Worm (Caenorhabditis elegans) whole organism, late embryonic: ENCODE data around the gene Y70G10A.3.
A peak's percentile ranks its signal among the peaks of the same experiment; 100 is the strongest.

Experiments used
- C08G9.2 ChIP-seq: sonication (generic microtip); optimal IDR thresholded peaks from 2 replicates; lab custom pipeline; 2016; ENCODE audit warnings: mild to moderate bottlenecking, missing genetic modification characterization, moderate library complexity, missing compliant biosample characterization
- C38D4.7 ChIP-seq: fragments of 200-800 bp; sonication (Bioruptor generic); optimal IDR thresholded peaks from 2 replicates; lab custom pipeline; 2018; ENCODE audit warnings: mild to moderate bottlenecking, missing genetic modification characterization, moderate library complexity, missing compliant biosample characterization
- F13H6.1 ChIP-seq: sonication (generic microtip); optimal IDR thresholded peaks from 2 replicates; lab custom pipeline; 2016; ENCODE audit warnings: missing genetic modification characterization, missing compliant biosample characterization
- K02D7.2 ChIP-seq: sonication (generic microtip); optimal IDR thresholded peaks from 2 replicates; lab custom pipeline; 2017; ENCODE audit warnings: mild to moderate bottlenecking, missing genetic modification characterization, missing compliant biosample characterization
- K09A11.1 ChIP-seq: sonication (generic microtip); optimal IDR thresholded peaks from 2 replicates; lab custom pipeline; 2017; ENCODE audit warnings: antibody characterized with exemption, mild to moderate bottlenecking, missing genetic modification characterization, missing compliant biosample characterization; ENCODE audit not compliant: insufficient read depth
- T23F11.4 ChIP-seq: fragments of 200-800 bp; sonication (Bioruptor generic); optimal IDR thresholded peaks from 2 replicates; lab custom pipeline; 2018; ENCODE audit warnings: mild to moderate bottlenecking, missing genetic modification characterization, missing compliant biosample characterization
- Y22D7AL.16 ChIP-seq: sonication (generic microtip); optimal IDR thresholded peaks from 2 replicates; lab custom pipeline; 2016; ENCODE audit warnings: missing genetic modification characterization, missing compliant biosample characterization
- ahr-1 ChIP-seq: sonication (generic microtip); optimal IDR thresholded peaks from 2 replicates; lab custom pipeline; 2016; ENCODE audit warnings: missing genetic modification characterization, missing compliant biosample characterization
- ama-1 ChIP-seq: fragments of 150-350 bp; optimal IDR thresholded peaks from 2 replicates; lab custom pipeline; 2014
- ceh-14 ChIP-seq: sonication (generic microtip); optimal IDR thresholded peaks from 2 replicates; lab custom pipeline; 2016; ENCODE audit warnings: missing genotype, missing genetic modification characterization, missing compliant biosample characterization
- ceh-18 ChIP-seq: sonication (generic microtip); optimal IDR thresholded peaks from 2 replicates; lab custom pipeline; 2016; ENCODE audit warnings: missing genetic modification characterization, missing compliant biosample characterization
- ceh-19 ChIP-seq: fragments of 200-800 bp; sonication (Bioruptor generic); optimal IDR thresholded peaks from 2 replicates; lab custom pipeline; 2018; ENCODE audit warnings: mild to moderate bottlenecking, missing genetic modification characterization, missing compliant biosample characterization
- ceh-2 ChIP-seq: sonication (generic microtip); optimal IDR thresholded peaks from 2 replicates; lab custom pipeline; 2016; ENCODE audit warnings: missing genotype, missing genetic modification characterization, missing compliant biosample characterization
- ceh-22 ChIP-seq: sonication (generic microtip); optimal IDR thresholded peaks from 2 replicates; lab custom pipeline; 2017; ENCODE audit warnings: missing biosample characterization, missing genetic modification characterization
- ceh-24 ChIP-seq: sonication (generic microtip); optimal IDR thresholded peaks from 2 replicates; lab custom pipeline; 2016; ENCODE audit warnings: mild to moderate bottlenecking, missing genetic modification characterization, missing compliant biosample characterization
- ceh-30 ChIP-seq: fragments of 150-350 bp; optimal IDR thresholded peaks from 2 replicates; lab custom pipeline; 2014; ENCODE audit warnings: missing biosample characterization, missing genetic modification characterization
- ceh-45 ChIP-seq: fragments of 200-800 bp; sonication (Bioruptor generic); IDR thresholded peaks from 2 replicates; pipeline ENCODE4 v1.3.6; 2022; ENCODE audit warnings: missing genetic modification reagents, missing genetic modification characterization, missing compliant biosample characterization
- ceh-48 ChIP-seq: sonication (generic microtip); optimal IDR thresholded peaks from 2 replicates; lab custom pipeline; 2016; ENCODE audit warnings: missing genetic modification characterization, inconsistent platforms, missing compliant biosample characterization
- ceh-9 ChIP-seq: sonication (generic microtip); optimal IDR thresholded peaks from 2 replicates; lab custom pipeline; 2016; ENCODE audit warnings: mild to moderate bottlenecking, missing genetic modification characterization, inconsistent platforms, missing compliant biosample characterization
- dve-1 ChIP-seq: sonication (generic microtip); optimal IDR thresholded peaks from 2 replicates; lab custom pipeline; 2017; ENCODE audit warnings: antibody characterized with exemption, mild to moderate bottlenecking, missing genetic modification characterization, missing compliant biosample characterization
- elt-2 ChIP-seq: sonication (generic microtip); optimal IDR thresholded peaks from 2 replicates; lab custom pipeline; 2016; ENCODE audit warnings: missing genetic modification reagents, missing genetic modification characterization, missing compliant biosample characterization
- elt-4 ChIP-seq: sonication (generic microtip); optimal IDR thresholded peaks from 2 replicates; lab custom pipeline; 2016; ENCODE audit warnings: missing genetic modification characterization, missing compliant biosample characterization
- ets-4 ChIP-seq: sonication (generic microtip); optimal IDR thresholded peaks from 2 replicates; lab custom pipeline; 2016; ENCODE audit warnings: missing genetic modification characterization, missing compliant biosample characterization
- eyg-1 ChIP-seq: sonication (generic microtip); optimal IDR thresholded peaks from 2 replicates; lab custom pipeline; 2016; ENCODE audit warnings: missing genotype, missing genetic modification characterization, missing compliant biosample characterization
- fax-1 ChIP-seq: sonication (generic microtip); optimal IDR thresholded peaks from 2 replicates; lab custom pipeline; 2016; ENCODE audit warnings: missing genotype, missing genetic modification characterization, missing compliant biosample characterization
- fkh-10 ChIP-seq: fragments of 150-350 bp; optimal IDR thresholded peaks from 2 replicates; lab custom pipeline; 2014; ENCODE audit warnings: missing biosample characterization, missing genetic modification reagents, missing genetic modification characterization
- fkh-6 ChIP-seq: sonication (generic microtip); optimal IDR thresholded peaks from 2 replicates; lab custom pipeline; 2016; ENCODE audit warnings: missing genetic modification characterization, missing compliant biosample characterization
- hlh-15 ChIP-seq: sonication (generic microtip); optimal IDR thresholded peaks from 2 replicates; lab custom pipeline; 2016; ENCODE audit warnings: missing genetic modification characterization, missing compliant biosample characterization
- hlh-6 ChIP-seq: sonication (generic microtip); optimal IDR thresholded peaks from 2 replicates; lab custom pipeline; 2016; ENCODE audit warnings: missing genotype, missing genetic modification characterization, missing compliant biosample characterization
- hlh-8 ChIP-seq: sonication (generic microtip); optimal IDR thresholded peaks from 2 replicates; lab custom pipeline; 2016; ENCODE audit warnings: missing genotype, missing genetic modification characterization, missing compliant biosample characterization
- lim-6 ChIP-seq: sonication (generic microtip); optimal IDR thresholded peaks from 2 replicates; lab custom pipeline; 2016; ENCODE audit warnings: missing genetic modification characterization, missing compliant biosample characterization
- madf-2 ChIP-seq: sonication (generic microtip); optimal IDR thresholded peaks from 2 replicates; lab custom pipeline; 2017; ENCODE audit warnings: missing genetic modification characterization, missing compliant biosample characterization
- mec-3 ChIP-seq: sonication (generic microtip); optimal IDR thresholded peaks from 2 replicates; lab custom pipeline; 2016; ENCODE audit warnings: borderline replicate concordance, missing genetic modification characterization, missing compliant biosample characterization
- nhr-11 ChIP-seq: fragments of 150-350 bp; optimal IDR thresholded peaks from 2 replicates; lab custom pipeline; 2014; ENCODE audit warnings: missing biosample characterization, missing genetic modification characterization
- nhr-232 ChIP-seq: sonication (generic microtip); optimal IDR thresholded peaks from 2 replicates; lab custom pipeline; 2016; ENCODE audit warnings: missing genetic modification characterization, missing compliant biosample characterization
- npax-4 ChIP-seq: sonication (generic microtip); optimal IDR thresholded peaks from 2 replicates; lab custom pipeline; 2016; ENCODE audit warnings: missing genetic modification characterization, missing compliant biosample characterization
- odd-2 ChIP-seq: sonication (generic microtip); optimal IDR thresholded peaks from 2 replicates; lab custom pipeline; 2017; ENCODE audit warnings: antibody characterized with exemption, mild to moderate bottlenecking, missing genetic modification characterization, missing compliant biosample characterization
- pat-9 ChIP-seq: fragments of 200-800 bp; sonication (Bioruptor generic); optimal IDR thresholded peaks from 2 replicates; lab custom pipeline; 2018; ENCODE audit warnings: mild to moderate bottlenecking, missing genetic modification characterization, moderate library complexity, missing compliant biosample characterization
- pax-1 ChIP-seq: fragments of 150-350 bp; optimal IDR thresholded peaks from 2 replicates; lab custom pipeline; 2014; ENCODE audit warnings: missing biosample characterization, missing genetic modification characterization
- pha-2 ChIP-seq: sonication (generic microtip); optimal IDR thresholded peaks from 2 replicates; lab custom pipeline; 2017; ENCODE audit warnings: mild to moderate bottlenecking, missing genetic modification characterization, missing compliant biosample characterization
- pha-4 ChIP-seq: fragments of 150-350 bp; optimal IDR thresholded peaks from 2 replicates; lab custom pipeline; 2018; ENCODE audit warnings: missing biosample characterization, missing genetic modification reagents, missing genetic modification characterization
- pqm-1 ChIP-seq: sonication (generic microtip); optimal IDR thresholded peaks from 2 replicates; lab custom pipeline; 2016; ENCODE audit warnings: missing genetic modification characterization, missing compliant biosample characterization
- pros-1 ChIP-seq: fragments of 150-350 bp; optimal IDR thresholded peaks from 2 replicates; lab custom pipeline; 2014; ENCODE audit warnings: missing biosample characterization, missing genetic modification reagents, missing genetic modification characterization
- ref-2 ChIP-seq: sonication (generic microtip); optimal IDR thresholded peaks from 2 replicates; lab custom pipeline; 2016; ENCODE audit warnings: missing genetic modification characterization, missing compliant biosample characterization
- rnt-1 ChIP-seq: sonication (generic microtip); optimal IDR thresholded peaks from 2 replicates; lab custom pipeline; 2016; ENCODE audit warnings: missing genetic modification characterization, missing compliant biosample characterization
- sdc-2 ChIP-seq: sonication (generic microtip); optimal IDR thresholded peaks from 2 replicates; lab custom pipeline; 2016; ENCODE audit warnings: missing genotype, missing genetic modification characterization, missing compliant biosample characterization
- sox-2 ChIP-seq: fragments of 200-800 bp; sonication (Bioruptor generic); IDR thresholded peaks from 2 replicates; pipeline ENCODE4 v1.3.6; 2022; ENCODE audit warnings: missing genetic modification reagents, missing genetic modification characterization, missing compliant biosample characterization
- sox-4 ChIP-seq: sonication (generic microtip); optimal IDR thresholded peaks from 2 replicates; lab custom pipeline; 2017; ENCODE audit warnings: mild to moderate bottlenecking, missing genetic modification characterization, inconsistent platforms, missing compliant biosample characterization
- tbx-2 ChIP-seq: sonication (generic microtip); optimal IDR thresholded peaks from 2 replicates; lab custom pipeline; 2016; ENCODE audit warnings: missing genetic modification characterization, missing compliant biosample characterization
- unc-3 ChIP-seq, 2 experiments: fragments of 200-800 bp in 1 of 2; sonication (Bioruptor generic) in 1 of 2; sonication (generic microtip) in 1 of 2; conservative IDR thresholded peaks in 1 of 2; optimal IDR thresholded peaks in 1 of 2; 2 replicates each; pipeline versions ENCODE4 v1.3.6 to Lab custom; 2016 to 2022; ENCODE audit warnings: missing compliant biosample characterization in 2 of 2, missing genetic modification characterization in 2 of 2, missing genetic modification reagents in 1 of 2
- unc-42 ChIP-seq: sonication (generic microtip); optimal IDR thresholded peaks from 2 replicates; lab custom pipeline; 2016; ENCODE audit warnings: missing genotype, missing genetic modification characterization, missing compliant biosample characterization
- unc-55 ChIP-seq: sonication (generic microtip); optimal IDR thresholded peaks from 2 replicates; lab custom pipeline; 2017; ENCODE audit warnings: missing biosample characterization, missing genetic modification reagents, missing genetic modification characterization
- unc-86 ChIP-seq: sonication (generic microtip); optimal IDR thresholded peaks from 2 replicates; lab custom pipeline; 2016; ENCODE audit warnings: missing genetic modification characterization, missing compliant biosample characterization
- zip-5 ChIP-seq: sonication (generic microtip); optimal IDR thresholded peaks from 2 replicates; lab custom pipeline; 2016; ENCODE audit warnings: missing genetic modification characterization, missing compliant biosample characterization
- ztf-16 ChIP-seq: sonication (generic microtip); optimal IDR thresholded peaks from 2 replicates; lab custom pipeline; 2017; ENCODE audit warnings: missing genetic modification characterization, missing compliant biosample characterization

The Y70G10A.3 gene

DNA sequence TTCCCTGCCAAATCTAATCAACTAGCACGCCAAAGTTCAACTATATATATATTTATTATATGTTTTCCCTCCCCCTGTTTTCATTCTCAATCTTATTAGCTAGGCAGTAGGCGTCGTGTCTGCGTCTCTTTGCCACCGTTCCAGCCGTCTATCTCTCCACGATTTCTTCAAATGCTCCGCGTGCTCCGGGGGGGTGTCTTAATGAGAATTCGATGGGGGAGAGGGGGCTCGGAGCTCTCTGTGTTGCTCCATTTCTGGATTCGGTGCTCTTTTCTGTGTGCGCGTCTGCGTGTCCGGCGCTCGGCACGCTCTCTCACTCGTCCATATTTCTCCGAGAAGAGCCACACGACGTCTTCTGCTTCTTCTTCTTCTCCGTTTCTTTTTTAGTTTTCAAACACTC is 45.3 kb downstream of the Y70G10A.3 start:
- no peak for TF ChIP-seq F13H6.1
- TF ChIP-seq lim-6 (tag; lab: Kevin White, UChicago) = no peak
- no peak for TF ChIP-seq unc-55 (GFP tag; lab: Kevin White, UChicago)
- TF ChIP-seq elt-4 (tag; lab: Kevin White, UChicago) = no peak
- peak; percentile 14 for TF ChIP-seq ref-2 (tag; lab: Kevin White, UChicago)
- TF ChIP-seq unc-42 (tag; lab: Kevin White, UChicago) = peak; percentile 94
- TF ChIP-seq mec-3 (tag; lab: Kevin White, UChicago) = no peak
- no peak for TF ChIP-seq ztf-16 (tag; lab: Kevin White, UChicago)
- TF ChIP-seq hlh-6 = no peak
- no peak for TF ChIP-seq hlh-15 (tag; lab: Kevin White, UChicago)
- no peak for TF ChIP-seq npax-4 (tag; lab: Kevin White, UChicago)
- no peak for TF ChIP-seq C08G9.2 (tag; lab: Kevin White, UChicago)
- no peak for TF ChIP-seq unc-86 (tag; lab: Kevin White, UChicago)
- TF ChIP-seq ceh-22 (tag; lab: Kevin White, UChicago) = no peak
- no peak for TF ChIP-seq fkh-6 (tag; lab: Kevin White, UChicago)
- no peak for TF ChIP-seq pha-2 (tag; lab: Kevin White, UChicago)
- TF ChIP-seq unc-3 (GFP tag; conservative IDR thresholded peaks at IDR 0.05; lab: Robert Waterston, UW) = no peak
- no peak for TF ChIP-seq unc-3 (tag; optimal IDR thresholded peaks at IDR 0.05; lab: Kevin White, UChicago)
- no peak for TF ChIP-seq ets-4 (tag; lab: Kevin White, UChicago)
- no peak for TF ChIP-seq odd-2 (tag; lab: Kevin White, UChicago)
- no peak for TF ChIP-seq nhr-11
- no peak for TF ChIP-seq ahr-1
- TF ChIP-seq ceh-48 = peak; percentile 73
- TF ChIP-seq pha-4 (tag; lab: Kevin White, UChicago) = no peak
- no peak for TF ChIP-seq pax-1 (tag; lab: Kevin White, UChicago)
- peak; percentile 36 for TF ChIP-seq ceh-19 (GFP tag; lab: Kevin White, UChicago)
- TF ChIP-seq sox-4 (tag; lab: Kevin White, UChicago) = no peak
- TF ChIP-seq Y22D7AL.16 = no peak
- TF ChIP-seq ceh-2 (tag; lab: Kevin White, UChicago) = no peak
- no peak for TF ChIP-seq ceh-24 (tag; lab: Kevin White, UChicago)
- no peak for TF ChIP-seq pqm-1 (tag; lab: Kevin White, UChicago)
- TF ChIP-seq fkh-10 (GFP tag; lab: Kevin White, UChicago) = peak; percentile 71
- TF ChIP-seq zip-5 = no peak
- TF ChIP-seq T23F11.4 = no peak
- TF ChIP-seq dve-1 = no peak
- no peak for TF ChIP-seq pros-1 (tag; lab: Kevin White, UChicago)
- no peak for TF ChIP-seq K09A11.1 (tag; lab: Kevin White, UChicago)
- no peak for TF ChIP-seq ceh-18 (tag; lab: Kevin White, UChicago)
- no peak for TF ChIP-seq ama-1 (lab: Kevin White, UChicago)
- peak; percentile 58 for TF ChIP-seq tbx-2 (tag; lab: Kevin White, UChicago)
- no peak for TF ChIP-seq C38D4.7 (GFP tag; lab: Kevin White, UChicago)
- no peak for TF ChIP-seq ceh-30 (tag; lab: Kevin White, UChicago)
- no peak for TF ChIP-seq ceh-45 (GFP tag; lab: Robert Waterston, UW)
- TF ChIP-seq rnt-1 (tag; lab: Kevin White, UChicago) = no peak
- no peak for TF ChIP-seq sdc-2 (tag; lab: Kevin White, UChicago)
- TF ChIP-seq hlh-8 (tag; lab: Kevin White, UChicago) = no peak
- TF ChIP-seq sox-2 (GFP tag; lab: Robert Waterston, UW) = no peak
- TF ChIP-seq elt-2 (tag; lab: Kevin White, UChicago) = no peak
- TF ChIP-seq fax-1 = no peak
- no peak for TF ChIP-seq K02D7.2 (tag; lab: Kevin White, UChicago)
- no peak for TF ChIP-seq eyg-1 (tag; lab: Kevin White, UChicago)
- no peak for TF ChIP-seq pat-9 (tag; lab: Kevin White, UChicago)
- no peak for TF ChIP-seq ceh-9 (tag; lab: Kevin White, UChicago)
- no peak for TF ChIP-seq nhr-232 (tag; lab: Kevin White, UChicago)
- peak; percentile 78 for TF ChIP-seq ceh-14 (tag; lab: Kevin White, UChicago)
- TF ChIP-seq madf-2 (tag; lab: Kevin White, UChicago) = no peak
